Fruit fly (Drosophila melanogaster) whole organism, embryonic: Measurements from ENCODE around the gene CG12024.

Experiments
- Aef1 ChIP-seq: fragments of 200-800 bp; sonication (Bioruptor generic); IDR thresholded peaks from 3 replicates; pipeline ENCODE4 v1.3.6; 2022; ENCODE audit warnings: missing biosample characterization, missing genetic modification characterization
- Awh ChIP-seq: fragments of 200-800 bp; sonication (Bioruptor generic); IDR thresholded peaks from 2 replicates; pipeline ENCODE4, ENCODE4 v1.3.6; 2022; ENCODE audit warnings: missing biosample characterization, missing genetic modification characterization
- CG10147 ChIP-seq: fragments of 200-800 bp; sonication (Bioruptor generic); optimal IDR thresholded peaks from 2 replicates; lab custom pipeline; 2019; ENCODE audit warnings: missing biosample characterization, mild to moderate bottlenecking, missing genetic modification characterization, moderate library complexity
- CG10209 ChIP-seq: fragments of 200-800 bp; sonication (Bioruptor generic); optimal IDR thresholded peaks from 3 replicates; lab custom pipeline; 2017; ENCODE audit warnings: missing biosample characterization, mild to moderate bottlenecking, missing genetic modification characterization, missing genetic modification reagents
- CG10462 ChIP-seq: fragments of 200-800 bp; sonication (Bioruptor generic); optimal IDR thresholded peaks from 2 replicates; lab custom pipeline; 2016; ENCODE audit warnings: missing biosample characterization, missing genetic modification characterization
- CG11398 ChIP-seq: fragments of 200-800 bp; sonication (Bioruptor generic); optimal IDR thresholded peaks from 2 replicates; lab custom pipeline; 2016; ENCODE audit warnings: missing biosample characterization, missing genetic modification characterization
- CG11695 ChIP-seq: fragments of 200-800 bp; sonication (Bioruptor generic); IDR thresholded peaks from 3 replicates; pipeline ENCODE4 v1.3.6; 2022; ENCODE audit warnings: missing biosample characterization, missing genetic modification characterization
- CG11696 ChIP-seq: fragments of 200-800 bp; sonication (Bioruptor generic); IDR thresholded peaks from 2 replicates; pipeline ENCODE4 v1.3.6; 2022; ENCODE audit warnings: missing biosample characterization, missing genetic modification characterization
- CG12299 ChIP-seq: fragments of 200-800 bp; sonication (Bioruptor generic); optimal IDR thresholded peaks from 2 replicates; lab custom pipeline; 2018; ENCODE audit warnings: missing biosample characterization, mild to moderate bottlenecking, missing genetic modification characterization
- CG13424 ChIP-seq: fragments of 200-800 bp; sonication (Bioruptor generic); optimal IDR thresholded peaks from 2 replicates; lab custom pipeline; 2019; ENCODE audit warnings: missing biosample characterization, mild to moderate bottlenecking, missing genetic modification characterization, moderate library complexity
- CG2202 ChIP-seq: fragments of 200-800 bp; sonication (Bioruptor generic); optimal IDR thresholded peaks from 2 replicates; lab custom pipeline; 2018; ENCODE audit warnings: missing biosample characterization, mild to moderate bottlenecking, missing genetic modification characterization
- CG4617 ChIP-seq: fragments of 200-800 bp; sonication (Bioruptor generic); optimal IDR thresholded peaks from 3 replicates; lab custom pipeline; 2016; ENCODE audit warnings: missing biosample characterization, missing genetic modification characterization, borderline replicate concordance
- CG4820 ChIP-seq: fragments of 200-800 bp; sonication (Bioruptor generic); optimal IDR thresholded peaks from 3 replicates; lab custom pipeline; 2016; ENCODE audit warnings: missing biosample characterization, missing genetic modification characterization
- CTCF ChIP-seq: fragments of 200-800 bp; sonication (Bioruptor generic); optimal IDR thresholded peaks from 2 replicates; lab custom pipeline; 2017; ENCODE audit warnings: missing biosample characterization, mild to moderate bottlenecking, missing genetic modification characterization, moderate library complexity
- CkIIα-i1 ChIP-seq: fragments of 200-800 bp; sonication (Bioruptor generic); IDR thresholded peaks from 2 replicates; pipeline ENCODE4 v1.3.6; 2022; ENCODE audit warnings: missing biosample characterization, missing genetic modification characterization
- Dfd ChIP-seq, 2 experiments: fragments of >200 bp; optimal IDR thresholded peaks; 2 replicates each; lab custom pipeline; 2017; ENCODE audit warnings: missing biosample characterization in 2 of 2, missing genetic modification characterization in 2 of 2
- Dp ChIP-seq: fragments of 200-800 bp; sonication (Bioruptor generic); optimal IDR thresholded peaks from 2 replicates; lab custom pipeline; 2018; ENCODE audit warnings: missing biosample characterization, mild to moderate bottlenecking, missing genetic modification characterization, moderate library complexity
- ERR ChIP-seq: fragments of 200-800 bp; sonication (Bioruptor generic); optimal IDR thresholded peaks from 2 replicates; lab custom pipeline; 2016; ENCODE audit warnings: missing biosample characterization, missing genetic modification characterization
- Eip74EF ChIP-seq, 2 experiments: fragments of 200-800 bp in 1 of 2; fragments of >200 bp in 1 of 2; sonication (Bioruptor generic) in 1 of 2; optimal IDR thresholded peaks; 2 replicates each; lab custom pipeline; 2017 to 2019; ENCODE audit warnings: missing biosample characterization in 2 of 2, missing genetic modification characterization in 2 of 2, mild to moderate bottlenecking in 1 of 2, moderate library complexity in 1 of 2
- Fer1 ChIP-seq: fragments of 200-800 bp; sonication (Bioruptor generic); optimal IDR thresholded peaks from 2 replicates; lab custom pipeline; 2017; ENCODE audit warnings: missing biosample characterization, mild to moderate bottlenecking, missing genetic modification characterization
- Hr3 ChIP-seq: fragments of 200-800 bp; sonication (Bioruptor generic); optimal IDR thresholded peaks from 3 replicates; lab custom pipeline; 2016; ENCODE audit warnings: missing biosample characterization, missing genetic modification characterization
- Hr51 ChIP-seq, 2 experiments: fragments of 200-800 bp; sonication (Bioruptor generic); optimal IDR thresholded peaks; 2 replicates in 1 of 2; 3 replicates in 1 of 2; lab custom pipeline; 2016 to 2018; ENCODE audit warnings: missing biosample characterization in 2 of 2, missing genetic modification characterization in 2 of 2, mild to moderate bottlenecking in 1 of 2, moderate library complexity in 1 of 2
- Jarid2 ChIP-seq: fragments of 200-800 bp; sonication (Bioruptor generic); optimal IDR thresholded peaks from 3 replicates; lab custom pipeline; 2017; ENCODE audit warnings: mild to moderate bottlenecking, missing biosample characterization, missing genetic modification reagents, missing genetic modification characterization
- MESR4 ChIP-seq: fragments of 200-800 bp; sonication (Bioruptor generic); optimal IDR thresholded peaks from 2 replicates; lab custom pipeline; 2018; ENCODE audit warnings: missing biosample characterization, mild to moderate bottlenecking, missing genetic modification characterization, moderate library complexity
- Ptx1 ChIP-seq: fragments of 200-800 bp; sonication (Bioruptor generic); IDR thresholded peaks from 2 replicates; pipeline ENCODE4 v1.3.6; 2022; ENCODE audit warnings: missing biosample characterization, missing genetic modification characterization
- Ssrp ChIP-seq: fragments of 200-800 bp; sonication (Bioruptor generic); optimal IDR thresholded peaks from 2 replicates; lab custom pipeline; 2018; ENCODE audit warnings: missing biosample characterization, mild to moderate bottlenecking, missing genetic modification characterization, moderate library complexity
- Vsx1 ChIP-seq: fragments of 200-800 bp; sonication (Bioruptor generic); optimal IDR thresholded peaks from 2 replicates; lab custom pipeline; 2017; ENCODE audit warnings: missing biosample characterization, mild to moderate bottlenecking, missing genetic modification characterization, missing genetic modification reagents
- Xbp1 ChIP-seq: fragments of 200-800 bp; sonication (Bioruptor generic); optimal IDR thresholded peaks from 3 replicates; lab custom pipeline; 2016; ENCODE audit warnings: missing biosample characterization, mild to moderate bottlenecking, missing genetic modification characterization
- abd-A ChIP-seq: fragments of 200-800 bp; sonication (Bioruptor generic); optimal IDR thresholded peaks from 3 replicates; lab custom pipeline; 2019; ENCODE audit warnings: missing biosample characterization, mild to moderate bottlenecking, missing genetic modification characterization, moderate library complexity
- bsh ChIP-seq, 2 experiments: fragments of 200-800 bp; sonication (Bioruptor generic); optimal IDR thresholded peaks; 2 replicates each; lab custom pipeline; 2017 to 2018; ENCODE audit warnings: mild to moderate bottlenecking in 2 of 2, missing biosample characterization in 2 of 2, missing genetic modification characterization in 2 of 2, moderate library complexity in 1 of 2
- btn ChIP-seq: fragments of 200-800 bp; sonication (Bioruptor generic); optimal IDR thresholded peaks from 2 replicates; lab custom pipeline; 2016; ENCODE audit warnings: missing biosample characterization, missing genetic modification characterization
- cato ChIP-seq: fragments of 200-800 bp; sonication (Bioruptor generic); optimal IDR thresholded peaks from 2 replicates; lab custom pipeline; 2016; ENCODE audit warnings: missing biosample characterization, missing genetic modification characterization, borderline replicate concordance
- disco-r ChIP-seq: fragments of 200-800 bp; sonication (Bioruptor generic); optimal IDR thresholded peaks from 2 replicates; lab custom pipeline; 2016; ENCODE audit warnings: missing biosample characterization, missing genetic modification characterization
- dpn ChIP-seq, 2 experiments: fragments of 200-800 bp; sonication (Bioruptor generic); optimal IDR thresholded peaks; 3 replicates each; lab custom pipeline; 2016; ENCODE audit warnings: missing biosample characterization in 2 of 2, missing genetic modification characterization in 2 of 2
- fd64A ChIP-seq: fragments of 200-800 bp; sonication (Bioruptor generic); optimal IDR thresholded peaks from 3 replicates; lab custom pipeline; 2018; ENCODE audit warnings: missing biosample characterization, mild to moderate bottlenecking, missing genetic modification characterization
- gcm2 ChIP-seq: fragments of 200-800 bp; sonication (Bioruptor generic); optimal IDR thresholded peaks from 2 replicates; lab custom pipeline; 2016; ENCODE audit warnings: missing biosample characterization, missing genetic modification characterization
- hkb ChIP-seq, 2 experiments: fragments of 200-800 bp in 1 of 2; fragments of >200 bp in 1 of 2; sonication (Bioruptor generic) in 1 of 2; IDR thresholded peaks in 1 of 2; optimal IDR thresholded peaks in 1 of 2; 2 replicates each; pipeline versions ENCODE4 v1.3.6 to Lab custom; 2017 to 2022; ENCODE audit warnings: missing biosample characterization in 1 of 2, missing genetic modification characterization in 1 of 2
- inv ChIP-seq: fragments of 200-800 bp; sonication (Bioruptor generic); IDR thresholded peaks from 2 replicates; pipeline ENCODE4 v1.3.6; 2022; ENCODE audit warnings: missing biosample characterization, missing genetic modification characterization; ENCODE audit not compliant: partially characterized antibody
- kah ChIP-seq: fragments of 200-800 bp; sonication (Bioruptor generic); optimal IDR thresholded peaks from 2 replicates; lab custom pipeline; 2018; ENCODE audit warnings: missing biosample characterization, mild to moderate bottlenecking, missing genetic modification characterization
- lab ChIP-seq: fragments of 200-800 bp; sonication (Bioruptor generic); optimal IDR thresholded peaks from 3 replicates; lab custom pipeline; 2017; ENCODE audit warnings: missing biosample characterization, missing genetic modification characterization, mild to moderate bottlenecking, moderate library complexity, missing genetic modification reagents
- nom ChIP-seq: fragments of 200-800 bp; sonication (Bioruptor generic); optimal IDR thresholded peaks from 2 replicates; lab custom pipeline; 2017; ENCODE audit warnings: missing biosample characterization, missing genetic modification characterization, mild to moderate bottlenecking, moderate library complexity, missing genetic modification reagents
- org-1 ChIP-seq: fragments of 200-800 bp; sonication (Bioruptor generic); optimal IDR thresholded peaks from 2 replicates; lab custom pipeline; 2017; ENCODE audit warnings: missing biosample characterization, missing genetic modification characterization
- pan ChIP-seq, 4 experiments: fragments of >200 bp in 3 of 4; fragments of 200-800 bp in 1 of 4; sonication (Bioruptor generic) in 1 of 4; optimal IDR thresholded peaks in 3 of 4; IDR thresholded peaks in 1 of 4; 2 replicates each; pipeline versions ENCODE4 v1.3.6 to Lab custom; 2017 to 2022; ENCODE audit warnings: missing biosample characterization in 2 of 4, missing genetic modification characterization in 2 of 4, mixed read lengths in 1 of 4
- pnt ChIP-seq: fragments of 200-800 bp; sonication (Bioruptor generic); optimal IDR thresholded peaks from 3 replicates; lab custom pipeline; 2016; ENCODE audit warnings: missing biosample characterization, missing genetic modification characterization
- pum ChIP-seq: fragments of 200-800 bp; sonication (Bioruptor generic); optimal IDR thresholded peaks from 2 replicates; lab custom pipeline; 2016; ENCODE audit warnings: missing biosample characterization, missing genetic modification characterization
- sima ChIP-seq: fragments of 200-800 bp; sonication (Bioruptor generic); optimal IDR thresholded peaks from 2 replicates; lab custom pipeline; 2016; ENCODE audit warnings: missing biosample characterization, missing genetic modification characterization
- ssp ChIP-seq: fragments of 200-800 bp; sonication (Bioruptor generic); IDR thresholded peaks from 2 replicates; pipeline ENCODE4 v1.3.6; 2022; ENCODE audit warnings: missing biosample characterization, missing genetic modification characterization
- vvl ChIP-seq: fragments of 200-800 bp; sonication (Bioruptor generic); IDR thresholded peaks from 2 replicates; pipeline ENCODE4 v1.3.6; 2022; ENCODE audit warnings: missing biosample characterization, missing genetic modification characterization
- z ChIP-seq: fragments of 200-800 bp; sonication (Bioruptor generic); IDR thresholded peaks from 3 replicates; pipeline ENCODE4 v1.3.6; 2022; ENCODE audit warnings: missing biosample characterization, missing genetic modification characterization
- zfh1 ChIP-seq: fragments of 200-800 bp; sonication (Bioruptor generic); IDR thresholded peaks from 3 replicates; pipeline ENCODE4 v1.3.6; 2022; ENCODE audit warnings: missing biosample characterization, missing genetic modification characterization

CG12024 gene

dm6 chr3L:1868841-1869240 lies 11.9 kb downstream of the CG12024 start (continued):
- TF ChIP-seq Dfd (GFP tag; optimal IDR thresholded peaks at IDR 0.05; lab: Kevin White, UChicago) (no peak), dpn (GFP tag; optimal IDR thresholded peaks at IDR 0.05; lab: Kevin White, UChicago) (no peak), CG11398 (no peak), Ptx1 (peak; percentile 47), MESR4 (GFP tag; lab: Kevin White, UChicago) (no peak), CG10147 (GFP tag; lab: Kevin White, UChicago) (no peak), Ssrp (tag; lab: Kevin White, UChicago) (no peak), zfh1 (GFP tag; lab: Robert Waterston, UW) (peak; percentile 68; the same call in 2 of the 3 replicates), btn (GFP tag; lab: Kevin White, UChicago) (no peak), ERR (GFP tag; lab: Kevin White, UChicago) (no peak), Awh (GFP tag; lab: Robert Waterston, UW) (peak; percentile 60; the same call in 1 of the 2 replicates), CG11696 (GFP tag; lab: Robert Waterston, UW) (no peak), Hr3 (GFP tag; lab: Kevin White, UChicago) (no peak), Hr51 (GFP tag; optimal IDR thresholded peaks at IDR 0.05; lab: Kevin White, UChicago) (no peak), z (GFP tag; lab: Robert Waterston, UW) (0 out of 3 replicates have a peak, but pooled peaks have one; percentile 14), vvl (GFP tag; lab: Robert Waterston, UW) (peak; percentile 72), Fer1 (GFP tag; lab: Kevin White, UChicago) (peak; percentile 10), inv (GFP tag; lab: Robert Waterston, UW) (no peak), CG12299 (tag; lab: Kevin White, UChicago) (no peak), hkb (optimal IDR thresholded peaks at IDR 0.05; lab: Kevin White, UChicago) (no peak), hkb (GFP tag; IDR thresholded peaks at IDR 0.05; lab: Robert Waterston, UW) (peak; percentile 47), Xbp1 (no peak), pnt (GFP tag; lab: Kevin White, UChicago) (no peak), cato (GFP tag; lab: Kevin White, UChicago) (no peak), gcm2 (GFP tag; lab: Kevin White, UChicago) (no peak), disco-r (no peak), CG10462 (GFP tag; lab: Kevin White, UChicago) (no peak), CG4820 (no peak), bsh (GFP tag; optimal IDR thresholded peaks at IDR 0.05; lab: Kevin White, UChicago) (no peak), CG10209 (GFP tag; lab: Kevin White, UChicago) (no peak), sima (no peak), pum (GFP tag; lab: Kevin White, UChicago) (no peak), Jarid2 (no peak), CG11695 (peak; percentile 93), lab (GFP tag; lab: Kevin White, UChicago) (no peak), ssp (GFP tag; lab: Robert Waterston, UW) (peak; percentile 40; the same call in 1 of the 2 replicates), Eip74EF (GFP tag; optimal IDR thresholded peaks at IDR 0.05; lab: Kevin White, UChicago) (no peak), abd-A (tag; lab: Kevin White, UChicago) (no peak), pan (optimal IDR thresholded peaks at IDR 0.05; lab: Kevin White, UChicago) (no peak), pan (GFP tag; optimal IDR thresholded peaks at IDR 0.05 in 1 of 2, IDR thresholded peaks at IDR 0.05 in 1 of 2) (peak in 1 of 2 experiments; percentile 61), nom (no peak), fd64A (GFP tag; lab: Kevin White, UChicago) (no peak), Vsx1 (GFP tag; lab: Kevin White, UChicago) (no peak), CG13424 (tag; lab: Kevin White, UChicago) (no peak), kah (GFP tag; lab: Kevin White, UChicago) (no peak), Aef1 (GFP tag; lab: Robert Waterston, UW) (no peak), Dp (GFP tag; lab: Kevin White, UChicago) (no peak), CG4617 (GFP tag; lab: Kevin White, UChicago) (no peak), org-1 (GFP tag; lab: Kevin White, UChicago) (no peak), CG2202 (tag; lab: Kevin White, UChicago) (no peak), CTCF (GFP tag; lab: Kevin White, UChicago) (no peak), CkIIα-i1 (GFP tag; lab: Robert Waterston, UW) (no peak)
